Fruit fly (Drosophila melanogaster) whole organism, embryonic: ENCODE results near the gene Rab3GAP1.
A peak's percentile ranks its signal among the peaks of the same experiment; 100 is the strongest.

ENCODE experiments used
- Bgb ChIP-seq: fragments of 200-800 bp; sonication (Bioruptor generic); IDR thresholded peaks from 2 replicates; pipeline ENCODE4 v1.3.6; 2022; ENCODE audit warnings: missing biosample characterization, missing genetic modification characterization; ENCODE audit not compliant: partially characterized antibody
- CG10267 ChIP-seq: fragments of 200-800 bp; sonication (Bioruptor generic); optimal IDR thresholded peaks from 2 replicates; lab custom pipeline; 2018; ENCODE audit warnings: missing biosample characterization, mild to moderate bottlenecking, missing genetic modification characterization, moderate library complexity
- CG10366 ChIP-seq: fragments of 200-800 bp; sonication (Bioruptor generic); IDR thresholded peaks from 2 replicates; pipeline ENCODE4 v1.3.6; 2022; ENCODE audit warnings: missing biosample characterization, missing genetic modification characterization
- CG10959 ChIP-seq: fragments of 200-800 bp; sonication (Bioruptor generic); IDR thresholded peaks from 2 replicates; pipeline ENCODE4 v1.3.6; 2022; ENCODE audit warnings: missing biosample characterization, missing genetic modification characterization
- CG12071 ChIP-seq: fragments of 200-800 bp; sonication (Bioruptor generic); optimal IDR thresholded peaks from 3 replicates; lab custom pipeline; 2018; ENCODE audit warnings: missing biosample characterization, mild to moderate bottlenecking, missing genetic modification characterization
- CG12299 ChIP-seq: fragments of 200-800 bp; sonication (Bioruptor generic); optimal IDR thresholded peaks from 2 replicates; lab custom pipeline; 2018; ENCODE audit warnings: missing biosample characterization, mild to moderate bottlenecking, missing genetic modification characterization
- CG12391 ChIP-seq: fragments of 200-800 bp; sonication (Bioruptor generic); optimal IDR thresholded peaks from 3 replicates; lab custom pipeline; 2018; ENCODE audit warnings: missing biosample characterization, mild to moderate bottlenecking, missing genetic modification characterization, moderate library complexity
- CG13123 ChIP-seq: fragments of 200-800 bp; sonication (Bioruptor generic); optimal IDR thresholded peaks from 2 replicates; lab custom pipeline; 2016; ENCODE audit warnings: missing biosample characterization, missing genetic modification characterization
- CG13296 ChIP-seq: fragments of 200-800 bp; sonication (Bioruptor generic); optimal IDR thresholded peaks from 3 replicates; lab custom pipeline; 2018; ENCODE audit warnings: missing biosample characterization, mild to moderate bottlenecking, missing genetic modification characterization
- CG15011 ChIP-seq: fragments of 200-800 bp; sonication (Bioruptor generic); optimal IDR thresholded peaks from 3 replicates; lab custom pipeline; 2018; ENCODE audit warnings: missing biosample characterization, mild to moderate bottlenecking, missing genetic modification characterization
- CG1602 ChIP-seq: fragments of 200-800 bp; sonication (Bioruptor generic); optimal IDR thresholded peaks from 3 replicates; lab custom pipeline; 2016; ENCODE audit warnings: missing biosample characterization, missing genetic modification characterization
- CG17328 ChIP-seq: fragments of 200-800 bp; sonication (Bioruptor generic); IDR thresholded peaks from 2 replicates; pipeline ENCODE4 v1.3.6; 2022; ENCODE audit warnings: missing biosample characterization, missing genetic modification characterization
- CG17912 ChIP-seq: fragments of 200-800 bp; sonication (Bioruptor generic); optimal IDR thresholded peaks from 2 replicates; lab custom pipeline; 2018; ENCODE audit warnings: missing biosample characterization, mild to moderate bottlenecking, missing genetic modification characterization
- CG1832 ChIP-seq: fragments of 200-800 bp; sonication (Bioruptor generic); optimal IDR thresholded peaks from 2 replicates; lab custom pipeline; 2017; ENCODE audit warnings: missing biosample characterization, mild to moderate bottlenecking, missing genetic modification characterization, inconsistent platforms
- CG2199 ChIP-seq: fragments of 200-800 bp; sonication (Bioruptor generic); IDR thresholded peaks from 3 replicates; pipeline ENCODE4 v1.3.6; 2022; ENCODE audit warnings: missing biosample characterization, missing genetic modification characterization
- CG3407 ChIP-seq: fragments of 200-800 bp; sonication (Bioruptor generic); optimal IDR thresholded peaks from 2 replicates; lab custom pipeline; 2018; ENCODE audit warnings: missing biosample characterization, mild to moderate bottlenecking, missing genetic modification characterization
- CG34224 ChIP-seq: fragments of 200-800 bp; sonication (Bioruptor generic); IDR thresholded peaks from 3 replicates; pipeline ENCODE4 v1.3.6; 2022; ENCODE audit warnings: missing biosample characterization, missing genetic modification characterization; ENCODE audit not compliant: partially characterized antibody
- CG42726 ChIP-seq: fragments of 200-800 bp; sonication (Bioruptor generic); IDR thresholded peaks from 2 replicates; pipeline ENCODE4 v1.3.6; 2022; ENCODE audit warnings: missing biosample characterization, missing genetic modification characterization; ENCODE audit not compliant: partially characterized antibody
- CG4424 ChIP-seq: fragments of 200-800 bp; sonication (Bioruptor generic); optimal IDR thresholded peaks from 3 replicates; lab custom pipeline; 2016; ENCODE audit warnings: missing biosample characterization, missing genetic modification characterization
- CG8290 ChIP-seq, 3 experiments: fragments of 200-800 bp; sonication (Bioruptor generic); optimal IDR thresholded peaks; 2 replicates each; lab custom pipeline; 2016 to 2019; ENCODE audit warnings: missing biosample characterization in 3 of 3, missing genetic modification characterization in 3 of 3, mild to moderate bottlenecking in 2 of 3, moderate library complexity in 1 of 3
- CG9437 ChIP-seq: fragments of 200-800 bp; sonication (Bioruptor generic); optimal IDR thresholded peaks from 2 replicates; lab custom pipeline; 2018; ENCODE audit warnings: missing biosample characterization, mild to moderate bottlenecking, missing genetic modification characterization
- CG9609 ChIP-seq: fragments of 200-800 bp; sonication (Bioruptor generic); optimal IDR thresholded peaks from 3 replicates; lab custom pipeline; 2016; ENCODE audit warnings: missing biosample characterization, missing genetic modification characterization
- CG9727 ChIP-seq: fragments of 200-800 bp; sonication (Bioruptor generic); optimal IDR thresholded peaks from 3 replicates; lab custom pipeline; 2017; ENCODE audit warnings: missing biosample characterization, mild to moderate bottlenecking, missing genetic modification characterization
- CrebB ChIP-seq: fragments of 200-800 bp; sonication (Bioruptor generic); optimal IDR thresholded peaks from 3 replicates; lab custom pipeline; 2018; ENCODE audit warnings: missing biosample characterization, mild to moderate bottlenecking, missing genetic modification characterization
- Drgx ChIP-seq: fragments of 200-800 bp; sonication (Bioruptor generic); IDR thresholded peaks from 2 replicates; pipeline ENCODE4 v1.3.6; 2022; ENCODE audit warnings: missing biosample characterization, missing genetic modification characterization
- Gug ChIP-seq: fragments of 200-800 bp; sonication (Bioruptor generic); IDR thresholded peaks from 4 replicates; pipeline ENCODE4 v1.3.6; 2022; ENCODE audit warnings: missing biosample characterization, missing genetic modification characterization
- HLH3B ChIP-seq: fragments of 200-800 bp; sonication (Bioruptor generic); IDR thresholded peaks from 2 replicates; pipeline ENCODE4 v1.3.6; 2022; ENCODE audit warnings: missing biosample characterization, missing genetic modification characterization
- Hr51 ChIP-seq, 2 experiments: fragments of 200-800 bp; sonication (Bioruptor generic); optimal IDR thresholded peaks; 2 replicates in 1 of 2; 3 replicates in 1 of 2; lab custom pipeline; 2016 to 2018; ENCODE audit warnings: missing biosample characterization in 2 of 2, missing genetic modification characterization in 2 of 2, mild to moderate bottlenecking in 1 of 2, moderate library complexity in 1 of 2
- Hr78 ChIP-seq, 2 experiments: fragments of 200-800 bp in 1 of 2; fragments of >200 bp in 1 of 2; sonication (Bioruptor generic) in 1 of 2; optimal IDR thresholded peaks; 2 replicates each; lab custom pipeline; 2017 to 2019; ENCODE audit warnings: missing biosample characterization in 2 of 2, missing genetic modification characterization in 2 of 2, mild to moderate bottlenecking in 1 of 2, moderate library complexity in 1 of 2
- MESR4 ChIP-seq: fragments of 200-800 bp; sonication (Bioruptor generic); optimal IDR thresholded peaks from 2 replicates; lab custom pipeline; 2018; ENCODE audit warnings: missing biosample characterization, mild to moderate bottlenecking, missing genetic modification characterization, moderate library complexity
- NFAT ChIP-seq: fragments of 200-800 bp; sonication (Bioruptor generic); IDR thresholded peaks from 2 replicates; pipeline ENCODE4 v1.3.6; 2022; ENCODE audit warnings: missing biosample characterization, missing genetic modification characterization
- Scr ChIP-seq: fragments of 200-800 bp; sonication (Bioruptor generic); IDR thresholded peaks from 2 replicates; pipeline ENCODE4 v1.3.6; 2022; ENCODE audit warnings: missing biosample characterization, missing genetic modification characterization; ENCODE audit not compliant: partially characterized antibody
- Spps ChIP-seq: fragments of 200-800 bp; sonication (Bioruptor generic); optimal IDR thresholded peaks from 2 replicates; lab custom pipeline; 2018; ENCODE audit warnings: missing biosample characterization, mild to moderate bottlenecking, missing genetic modification characterization
- Usf ChIP-seq: fragments of 200-800 bp; sonication (Bioruptor generic); optimal IDR thresholded peaks from 2 replicates; lab custom pipeline; 2017; ENCODE audit warnings: missing genotype, missing biosample characterization, missing genetic modification characterization
- chn ChIP-seq: fragments of 200-800 bp; sonication (Bioruptor generic); optimal IDR thresholded peaks from 2 replicates; lab custom pipeline; 2016; ENCODE audit warnings: missing biosample characterization, missing genetic modification characterization
- dan ChIP-seq: fragments of 200-800 bp; sonication (Bioruptor generic); IDR thresholded peaks from 2 replicates; pipeline ENCODE4 v1.3.6; 2022; ENCODE audit warnings: missing biosample characterization, missing genetic modification characterization
- danr ChIP-seq: fragments of 200-800 bp; sonication (Bioruptor generic); IDR thresholded peaks from 2 replicates; pipeline ENCODE4 v1.3.6; 2022; ENCODE audit warnings: missing biosample characterization, missing genetic modification characterization
- emc ChIP-seq: fragments of 200-800 bp; sonication (Bioruptor generic); optimal IDR thresholded peaks from 2 replicates; lab custom pipeline; 2016; ENCODE audit warnings: missing biosample characterization, missing genetic modification characterization
- fd102C ChIP-seq: fragments of 200-800 bp; sonication (Bioruptor generic); optimal IDR thresholded peaks from 2 replicates; lab custom pipeline; 2018; ENCODE audit warnings: missing biosample characterization, mild to moderate bottlenecking, missing genetic modification characterization, moderate library complexity
- grau ChIP-seq: fragments of 200-800 bp; optimal IDR thresholded peaks from 3 replicates; lab custom pipeline; 2019; ENCODE audit warnings: missing biosample characterization, mild to moderate bottlenecking, missing genetic modification characterization, moderate library complexity
- gro ChIP-seq: fragments of 200-800 bp; sonication (Bioruptor generic); optimal IDR thresholded peaks from 2 replicates; lab custom pipeline; 2016; ENCODE audit warnings: missing biosample characterization, missing genetic modification characterization
- gsb-n ChIP-seq: fragments of 200-800 bp; sonication (Bioruptor generic); optimal IDR thresholded peaks from 3 replicates; lab custom pipeline; 2018; ENCODE audit warnings: missing biosample characterization, mild to moderate bottlenecking, missing genetic modification characterization
- hbn ChIP-seq: fragments of 200-800 bp; sonication (Bioruptor generic); IDR thresholded peaks from 2 replicates; pipeline ENCODE4 v1.3.6; 2022; ENCODE audit warnings: missing biosample characterization, missing genetic modification characterization; ENCODE audit not compliant: partially characterized antibody
- lbe ChIP-seq: fragments of 200-800 bp; sonication (Bioruptor generic); optimal IDR thresholded peaks from 2 replicates; lab custom pipeline; 2016; ENCODE audit warnings: missing biosample characterization, mild to moderate bottlenecking, missing genetic modification characterization
- slou ChIP-seq: fragments of 200-800 bp; sonication (Bioruptor generic); optimal IDR thresholded peaks from 3 replicates; lab custom pipeline; 2016; ENCODE audit warnings: missing biosample characterization, missing genetic modification characterization
- so ChIP-seq: fragments of 200-800 bp; sonication (Bioruptor generic); IDR thresholded peaks from 3 replicates; pipeline ENCODE4 v1.3.6; 2022; ENCODE audit warnings: missing biosample characterization, missing genetic modification characterization
- stwl ChIP-seq: fragments of 200-800 bp; sonication (Bioruptor generic); optimal IDR thresholded peaks from 3 replicates; lab custom pipeline; 2018; ENCODE audit warnings: missing biosample characterization, mild to moderate bottlenecking, missing genetic modification characterization, moderate library complexity
- tup ChIP-seq: fragments of 200-800 bp; sonication (Bioruptor generic); optimal IDR thresholded peaks from 2 replicates; lab custom pipeline; 2016; ENCODE audit warnings: missing biosample characterization, mild to moderate bottlenecking, missing genetic modification characterization, moderate library complexity
- tx ChIP-seq: fragments of 200-800 bp; sonication (Bioruptor generic); optimal IDR thresholded peaks from 2 replicates; lab custom pipeline; 2016; ENCODE audit warnings: missing biosample characterization, missing genetic modification characterization
- vfl ChIP-seq: fragments of 200-800 bp; sonication (Bioruptor generic); optimal IDR thresholded peaks from 2 replicates; lab custom pipeline; 2016; ENCODE audit warnings: missing biosample characterization, missing genetic modification characterization

The Rab3GAP1 gene

dm6 chr2L:1575604-1576003 lies 35.4 kb downstream of the Rab3GAP1 start (continued):
- TF ChIP-seq chn (GFP tag; lab: Kevin White, UChicago): no peak
- TF ChIP-seq CG13123: no peak
- peak in 1 of 2 experiments; percentile 68 for TF ChIP-seq Hr51 (GFP tag; optimal IDR thresholded peaks at IDR 0.05; lab: Kevin White, UChicago)
- no peak for TF ChIP-seq tup (GFP tag; lab: Kevin White, UChicago)
- no peak for TF ChIP-seq CG17328
- TF ChIP-seq CG10267 (tag; lab: Kevin White, UChicago): no peak
- TF ChIP-seq CG10366 (GFP tag; lab: Robert Waterston, UW): peak; percentile 53; the same call in 1 of the 2 replicates
- peak; percentile 37 for TF ChIP-seq CG4424 (GFP tag; lab: Kevin White, UChicago)
- TF ChIP-seq grau: peak; percentile 27
- TF ChIP-seq vfl (GFP tag; lab: Kevin White, UChicago): no peak
- TF ChIP-seq CG9727 (GFP tag; lab: Kevin White, UChicago): peak; percentile 24
- TF ChIP-seq Scr (GFP tag; lab: Robert Waterston, UW): no peak
- TF ChIP-seq Spps: no peak
- TF ChIP-seq danr (GFP tag; lab: Robert Waterston, UW): no peak
- TF ChIP-seq CG12391 (tag; lab: Kevin White, UChicago): no peak
- TF ChIP-seq CG9437 (GFP tag; lab: Kevin White, UChicago): no peak
- no peak for TF ChIP-seq CG1832
- no peak for TF ChIP-seq dan (GFP tag; lab: Robert Waterston, UW)
- TF ChIP-seq emc (GFP tag; lab: Kevin White, UChicago): no peak
- no peak for TF ChIP-seq Usf (GFP tag; lab: Kevin White, UChicago)
- no peak for TF ChIP-seq CG3407 (GFP tag; lab: Kevin White, UChicago)
- TF ChIP-seq Drgx (GFP tag; lab: Robert Waterston, UW): peak; percentile 90
- no peak for TF ChIP-seq CG42726 (GFP tag; lab: Robert Waterston, UW)
- no peak for TF ChIP-seq gro (GFP tag; lab: Kevin White, UChicago)
- TF ChIP-seq CG8290 (GFP tag; optimal IDR thresholded peaks at IDR 0.05; lab: Kevin White, UChicago): no peak
- no peak for TF ChIP-seq CG8290 (tag; optimal IDR thresholded peaks at IDR 0.05; lab: Kevin White, UChicago)
- TF ChIP-seq Hr78 (GFP tag; optimal IDR thresholded peaks at IDR 0.05; lab: Kevin White, UChicago): no peak
- no peak for TF ChIP-seq CG13296 (GFP tag; lab: Kevin White, UChicago)
- no peak for TF ChIP-seq Gug (GFP tag; lab: Robert Waterston, UW)
- no peak for TF ChIP-seq CG12299 (tag; lab: Kevin White, UChicago)
- 0 out of 2 replicates have a peak, but pooled peaks have one; percentile 25 for TF ChIP-seq HLH3B
- TF ChIP-seq so (GFP tag; lab: Robert Waterston, UW): 0 out of 3 replicates have a peak, but pooled peaks have one; percentile 12
- no peak for TF ChIP-seq CG9609 (GFP tag; lab: Kevin White, UChicago)
- no peak for TF ChIP-seq CG12071 (GFP tag; lab: Kevin White, UChicago)
- TF ChIP-seq CG2199 (GFP tag; lab: Robert Waterston, UW): no peak
- no peak for TF ChIP-seq Bgb (GFP tag; lab: Robert Waterston, UW)
- TF ChIP-seq CrebB (tag; lab: Kevin White, UChicago): no peak
- no peak for TF ChIP-seq CG17912 (GFP tag; lab: Kevin White, UChicago)
- TF ChIP-seq CG15011 (GFP tag; lab: Kevin White, UChicago): no peak
- TF ChIP-seq CG1602 (GFP tag; lab: Kevin White, UChicago): no peak
- no peak for TF ChIP-seq gsb-n (tag; lab: Kevin White, UChicago)
- TF ChIP-seq slou (GFP tag; lab: Kevin White, UChicago): no peak
- no peak for TF ChIP-seq CG34224 (GFP tag; lab: Robert Waterston, UW)
- TF ChIP-seq lbe: no peak
- TF ChIP-seq NFAT (GFP tag; lab: Robert Waterston, UW): no peak
- TF ChIP-seq tx (GFP tag; lab: Kevin White, UChicago): no peak
- TF ChIP-seq hbn: no peak
- TF ChIP-seq fd102C (GFP tag; lab: Kevin White, UChicago): no peak
- TF ChIP-seq stwl (tag; lab: Kevin White, UChicago): no peak
- no peak for TF ChIP-seq MESR4
- TF ChIP-seq CG10959 (GFP tag; lab: Robert Waterston, UW): 0 out of 2 replicates have a peak, but pooled peaks have one; percentile 42
